Worm (Caenorhabditis elegans) whole organism, young adult: Measurements from ENCODE around the gene R09D1.13.

Source experiments
- attf-5 ChIP-seq: fragments of 200-800 bp; sonication (Bioruptor generic); optimal IDR thresholded peaks from 2 replicates; lab custom pipeline; 2018; ENCODE audit warnings: mild to moderate bottlenecking, missing genetic modification characterization, missing compliant biosample characterization
- attf-6 ChIP-seq: fragments of 200-800 bp; sonication (Bioruptor generic); IDR thresholded peaks from 2 replicates; pipeline ENCODE4 v1.3.6; 2022; ENCODE audit warnings: missing genetic modification reagents, missing genetic modification characterization, missing compliant biosample characterization
- ceh-40 ChIP-seq: fragments of 200-800 bp; sonication (Bioruptor generic); IDR thresholded peaks from 2 replicates; pipeline ENCODE4 v1.3.6; 2022; ENCODE audit warnings: missing genetic modification characterization, missing compliant biosample characterization
- ekl-4 ChIP-seq: fragments of 200-800 bp; sonication (Bioruptor generic); IDR thresholded peaks from 2 replicates; pipeline ENCODE4 v1.3.6; 2022; ENCODE audit warnings: missing genetic modification reagents, missing genetic modification characterization, missing compliant biosample characterization
- let-607 ChIP-seq, 2 experiments: fragments of 200-800 bp in 1 of 2; sonication (Bioruptor generic) in 1 of 2; sonication (generic microtip) in 1 of 2; optimal IDR thresholded peaks; 2 replicates each; lab custom pipeline; 2016 to 2018; ENCODE audit warnings: mild to moderate bottlenecking in 2 of 2, missing compliant biosample characterization in 2 of 2, missing genetic modification characterization in 2 of 2, moderate library complexity in 2 of 2, missing genotype in 1 of 2
- tlf-1 ChIP-seq: fragments of 200-800 bp; sonication (Bioruptor generic); optimal IDR thresholded peaks from 2 replicates; lab custom pipeline; 2018; ENCODE audit warnings: mild to moderate bottlenecking, missing genetic modification characterization, missing compliant biosample characterization
- ztf-22 ChIP-seq: fragments of 200-800 bp; sonication (Bioruptor generic); optimal IDR thresholded peaks from 2 replicates; lab custom pipeline; 2018; ENCODE audit warnings: mild to moderate bottlenecking, missing genetic modification characterization, moderate library complexity, missing compliant biosample characterization

- TF ChIP-seq attf-6 (GFP tag; lab: Robert Waterston, UW) (no peak), let-607 (tag; optimal IDR thresholded peaks at IDR 0.05; lab: Kevin White, UChicago) (no peak), ekl-4 (GFP tag; lab: Robert Waterston, UW) (no peak), ztf-22 (GFP tag; lab: Kevin White, UChicago) (no peak), attf-5 (GFP tag; lab: Kevin White, UChicago) (no peak), tlf-1 (GFP tag; lab: Kevin White, UChicago) (no peak), ceh-40 (GFP tag; lab: Robert Waterston, UW) (no peak)
Observed at ce11 chrII:9454304-9454703, 9.0 kb upstream of the R09D1.13 start, which contains the start of gene chil-19.
